Fruit fly (Drosophila melanogaster) whole organism, wandering third instar larva: ENCODE results near the gene CG14277.
A peak's percentile ranks its signal among the peaks of the same experiment; 100 is the strongest.

ENCODE experiments used
- Abd-B ChIP-seq: fragments of >200 bp; optimal IDR thresholded peaks from 2 replicates; lab custom pipeline; 2017; ENCODE audit warnings: missing biosample characterization, missing genetic modification characterization
- CG32264 ChIP-seq: fragments of 200-800 bp; sonication (Bioruptor generic); optimal IDR thresholded peaks from 2 replicates; lab custom pipeline; 2016; ENCODE audit warnings: missing biosample characterization, missing genetic modification characterization
- CG9705 ChIP-seq: fragments of 200-800 bp; sonication (Bioruptor generic); optimal IDR thresholded peaks from 2 replicates; lab custom pipeline; 2018; ENCODE audit warnings: missing biosample characterization, mild to moderate bottlenecking, missing genetic modification characterization
- CrebA ChIP-seq: fragments of 200-800 bp; sonication (Bioruptor generic); optimal IDR thresholded peaks from 2 replicates; lab custom pipeline; 2016; ENCODE audit warnings: missing biosample characterization, mild to moderate bottlenecking, missing genetic modification characterization, borderline replicate concordance
- Dfd ChIP-seq: fragments of >200 bp; optimal IDR thresholded peaks from 2 replicates; lab custom pipeline; 2017; ENCODE audit warnings: missing biosample characterization, missing genetic modification characterization
- Dif ChIP-seq: fragments of 200-275, 200-300 bp; sonication (Bioruptor generic); optimal IDR thresholded peaks from 2 replicates; lab custom pipeline; 2018; ENCODE audit warnings: missing biosample characterization, missing genetic modification characterization; ENCODE audit not compliant: partially characterized antibody
- GATAd ChIP-seq: sonication (Bioruptor generic); optimal IDR thresholded peaks from 2 replicates; lab custom pipeline; 2016; ENCODE audit warnings: missing biosample characterization, missing genetic modification characterization
- HLH106 ChIP-seq: fragments of 200-800 bp; optimal IDR thresholded peaks from 3 replicates; lab custom pipeline; 2019; ENCODE audit warnings: missing biosample characterization, mild to moderate bottlenecking, missing genetic modification characterization, moderate library complexity
- Hnf4 ChIP-seq: fragments of 200-800 bp; sonication (Bioruptor generic); optimal IDR thresholded peaks from 2 replicates; lab custom pipeline; 2016; ENCODE audit warnings: missing biosample characterization, mild to moderate bottlenecking, missing genetic modification characterization
- Hr78 ChIP-seq: fragments of >200 bp; optimal IDR thresholded peaks from 2 replicates; lab custom pipeline; 2017; ENCODE audit warnings: missing biosample characterization, missing genetic modification characterization
- Hr83 ChIP-seq: fragments of 200-300 bp; sonication (Bioruptor generic); optimal IDR thresholded peaks from 2 replicates; lab custom pipeline; 2016; ENCODE audit warnings: missing biosample characterization, mild to moderate bottlenecking, missing genetic modification characterization, moderate library complexity; ENCODE audit not compliant: poor library complexity, severe bottlenecking
- Jra ChIP-seq: sonication (Bioruptor generic); optimal IDR thresholded peaks from 2 replicates; lab custom pipeline; 2016; ENCODE audit warnings: missing biosample characterization, missing genetic modification characterization
- Mio ChIP-seq: sonication (Bioruptor generic); optimal IDR thresholded peaks from 2 replicates; lab custom pipeline; 2016; ENCODE audit warnings: missing biosample characterization, missing genetic modification characterization
- Myc ChIP-seq: fragments of >200 bp; optimal IDR thresholded peaks from 2 replicates; lab custom pipeline; 2017
- N ChIP-seq: fragments of >200 bp; optimal IDR thresholded peaks from 2 replicates; lab custom pipeline; 2018; ENCODE audit warnings: missing biosample characterization, missing external identifiers, missing genetic modification characterization
- OdsH ChIP-seq: fragments of 200-800 bp; sonication (Bioruptor generic); optimal IDR thresholded peaks from 2 replicates; lab custom pipeline; 2016; ENCODE audit warnings: missing biosample characterization, mild to moderate bottlenecking, missing genetic modification characterization
- Rel ChIP-seq, 2 experiments: fragments of 200-800 bp; sonication (Bioruptor generic) in 1 of 2; optimal IDR thresholded peaks; 2 replicates in 1 of 2; 3 replicates in 1 of 2; lab custom pipeline; 2016 to 2019; ENCODE audit warnings: mild to moderate bottlenecking in 2 of 2, missing biosample characterization in 2 of 2, missing genetic modification characterization in 2 of 2, moderate library complexity in 1 of 2
- Sp1 ChIP-seq: fragments of 200-800 bp; sonication (Bioruptor generic); optimal IDR thresholded peaks from 3 replicates; lab custom pipeline; 2019; ENCODE audit warnings: missing biosample characterization, mild to moderate bottlenecking, missing genetic modification characterization, moderate library complexity
- Vsx2 ChIP-seq: fragments of 200-300, 225-300 bp; sonication (Bioruptor generic); optimal IDR thresholded peaks from 2 replicates; lab custom pipeline; 2018; ENCODE audit warnings: missing biosample characterization, missing genetic modification characterization; ENCODE audit not compliant: partially characterized antibody
- br ChIP-seq: fragments of 200-800 bp; sonication (Bioruptor generic); optimal IDR thresholded peaks from 2 replicates; lab custom pipeline; 2016; ENCODE audit warnings: missing biosample characterization, missing genetic modification characterization
- brk ChIP-seq: fragments of 200-800 bp; sonication (Bioruptor generic); optimal IDR thresholded peaks from 2 replicates; lab custom pipeline; 2016; ENCODE audit warnings: missing biosample characterization, mild to moderate bottlenecking, missing genetic modification characterization
- dl ChIP-seq, 2 experiments: fragments of 175-275, 200-275 bp in 1 of 2; fragments of 200-275 bp in 1 of 2; sonication (Bioruptor generic); optimal IDR thresholded peaks; lab custom pipeline; 2018; ENCODE audit warnings: mild to moderate bottlenecking in 2 of 2, missing biosample characterization in 2 of 2, missing genetic modification characterization in 2 of 2, moderate library complexity in 2 of 2; ENCODE audit not compliant: partially characterized antibody in 2 of 2, insufficient read depth in 1 of 2
- dmrt93B ChIP-seq: fragments of 200-800 bp; sonication (Bioruptor generic); optimal IDR thresholded peaks from 2 replicates; lab custom pipeline; 2018; ENCODE audit warnings: missing biosample characterization, mild to moderate bottlenecking, missing genetic modification characterization
- dsf ChIP-seq: sonication (Bioruptor generic); optimal IDR thresholded peaks from 2 replicates; lab custom pipeline; 2016; ENCODE audit warnings: missing biosample characterization, missing genetic modification characterization, borderline replicate concordance
- ey ChIP-seq: fragments of 200-800 bp; sonication (Bioruptor generic); optimal IDR thresholded peaks from 2 replicates; lab custom pipeline; 2016; ENCODE audit warnings: missing biosample characterization, missing genetic modification characterization
- foxo ChIP-seq, 2 experiments: fragments of 200-800 bp; sonication (Bioruptor generic); optimal IDR thresholded peaks; 2 replicates in 1 of 2; 3 replicates in 1 of 2; lab custom pipeline; 2016 to 2017; ENCODE audit warnings: missing biosample characterization in 2 of 2, missing genetic modification characterization in 2 of 2
- fru ChIP-seq: fragments of 200-800 bp; sonication (Bioruptor generic); optimal IDR thresholded peaks from 3 replicates; lab custom pipeline; 2016; ENCODE audit warnings: missing biosample characterization, mild to moderate bottlenecking, missing genetic modification characterization
- h ChIP-seq: fragments of 200-800 bp; sonication (Bioruptor generic); optimal IDR thresholded peaks from 3 replicates; lab custom pipeline; 2016; ENCODE audit warnings: missing biosample characterization, mild to moderate bottlenecking, missing genetic modification characterization
- jim ChIP-seq: fragments of 175-275, 200-325 bp; sonication (Bioruptor generic); optimal IDR thresholded peaks from 2 replicates; lab custom pipeline; 2016; ENCODE audit warnings: missing biosample characterization, mild to moderate bottlenecking, missing genetic modification characterization
- lola ChIP-seq: fragments of >200 bp; optimal IDR thresholded peaks from 2 replicates; lab custom pipeline; 2017; ENCODE audit warnings: missing biosample characterization, missing genetic modification characterization
- pan ChIP-seq: fragments of >200 bp; optimal IDR thresholded peaks from 2 replicates; lab custom pipeline; 2017
- psq ChIP-seq: fragments of 200-800 bp; sonication (Bioruptor generic); optimal IDR thresholded peaks from 3 replicates; lab custom pipeline; 2017; ENCODE audit warnings: missing biosample characterization, mild to moderate bottlenecking, missing genetic modification characterization, moderate library complexity
- rgr ChIP-seq: fragments of 200-800 bp; sonication (Bioruptor generic); optimal IDR thresholded peaks from 3 replicates; lab custom pipeline; 2016; ENCODE audit warnings: missing biosample characterization, mild to moderate bottlenecking, missing genetic modification characterization
- sage ChIP-seq: fragments of 200-800 bp; sonication (Bioruptor generic); optimal IDR thresholded peaks from 2 replicates; lab custom pipeline; 2016; ENCODE audit warnings: missing biosample characterization, mild to moderate bottlenecking, missing genetic modification characterization
- sv ChIP-seq: fragments of 200-800 bp; sonication (Bioruptor generic); optimal IDR thresholded peaks from 3 replicates; lab custom pipeline; 2016; ENCODE audit warnings: missing biosample characterization, missing genetic modification characterization
- tai ChIP-seq: sonication (Bioruptor generic); optimal IDR thresholded peaks from 2 replicates; lab custom pipeline; 2016; ENCODE audit warnings: missing biosample characterization, missing genetic modification characterization
- usp ChIP-seq: fragments of >200 bp; optimal IDR thresholded peaks from 2 replicates; lab custom pipeline; 2017; ENCODE audit warnings: missing biosample characterization, missing genetic modification characterization
- woc ChIP-seq: sonication (Bioruptor generic); optimal IDR thresholded peaks from 2 replicates; lab custom pipeline; 2016; ENCODE audit warnings: missing biosample characterization, mild to moderate bottlenecking, missing genetic modification characterization

Gene CG14277

DNA sequence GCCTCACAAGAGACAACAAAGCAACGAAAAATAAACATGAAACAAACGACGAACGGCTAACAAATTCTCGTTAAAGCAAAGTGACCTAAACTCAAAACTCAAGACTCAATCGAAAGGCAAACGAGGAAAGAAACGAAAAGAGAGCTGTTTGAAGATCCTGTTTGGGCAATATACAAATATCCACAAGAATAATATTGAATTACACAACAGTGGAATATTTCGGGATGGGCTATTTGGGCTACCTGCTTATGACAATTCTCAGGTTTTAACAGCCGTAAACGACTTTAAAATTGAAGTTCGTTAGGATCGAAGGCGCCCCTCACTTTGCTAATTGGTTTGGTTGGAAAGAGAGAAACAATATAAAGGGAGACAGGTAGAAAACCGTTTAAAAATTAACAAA lies 34.0 kb downstream of the CG14277 start:
- TF ChIP-seq Rel (GFP tag; optimal IDR thresholded peaks at IDR 0.05; lab: Kevin White, UChicago) = no peak
- no peak for TF ChIP-seq Rel (tag; optimal IDR thresholded peaks at IDR 0.05; lab: Kevin White, UChicago)
- no peak for TF ChIP-seq dsf (GFP tag; lab: Kevin White, UChicago)
- no peak for TF ChIP-seq Dif
- TF ChIP-seq fru (GFP tag; lab: Kevin White, UChicago) = no peak
- no peak for TF ChIP-seq rgr (GFP tag; lab: Kevin White, UChicago)
- TF ChIP-seq tai (GFP tag; lab: Kevin White, UChicago) = no peak
- no peak for TF ChIP-seq dl (GFP tag; optimal IDR thresholded peaks at IDR 0.05; lab: Kevin White, UChicago; ENCODE audit: insufficient read depth in 1 of 2, partially characterized antibody in 2 of 2)
- no peak for TF ChIP-seq Dfd (GFP tag; lab: Kevin White, UChicago)
- TF ChIP-seq dmrt93B (GFP tag; lab: Kevin White, UChicago) = no peak
- no peak for TF ChIP-seq Hr83 (GFP tag; lab: Kevin White, UChicago)
- no peak for TF ChIP-seq CrebA
- TF ChIP-seq Hr78 (GFP tag; lab: Kevin White, UChicago) = no peak
- no peak for TF ChIP-seq brk (GFP tag; lab: Kevin White, UChicago)
- TF ChIP-seq ey (GFP tag; lab: Kevin White, UChicago) = no peak
- TF ChIP-seq lola (GFP tag; lab: Kevin White, UChicago) = no peak
- no peak for TF ChIP-seq Vsx2 (GFP tag; lab: Kevin White, UChicago)
- TF ChIP-seq Abd-B (GFP tag; lab: Kevin White, UChicago) = no peak
- TF ChIP-seq, all 38 proteins: peak for 0

DNA sequence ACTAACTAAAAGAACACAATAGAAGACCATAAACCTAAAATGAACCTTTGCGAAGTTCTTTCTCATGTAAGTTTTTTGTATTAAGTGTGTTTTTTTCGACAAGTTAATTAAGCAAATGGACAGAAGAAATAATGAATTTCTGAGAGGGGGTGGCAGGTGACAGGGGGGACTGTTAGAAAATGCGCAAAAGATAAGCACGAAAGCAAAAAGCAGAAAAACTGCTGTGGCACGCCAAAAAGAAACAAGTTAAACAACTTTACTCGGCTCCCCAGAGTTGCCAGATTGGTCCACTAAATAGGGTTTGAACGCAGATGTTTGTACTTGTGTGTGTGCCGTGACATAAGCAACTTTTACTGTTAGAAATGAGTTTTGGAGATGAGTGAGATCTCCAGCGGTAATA lies 34.6 kb downstream of the CG14277 start:
- no peak for TF ChIP-seq Hr83 (GFP tag; lab: Kevin White, UChicago)
- no peak for TF ChIP-seq foxo (GFP tag; optimal IDR thresholded peaks at IDR 0.05; lab: Kevin White, UChicago)
- TF ChIP-seq woc (GFP tag; lab: Kevin White, UChicago) = no peak
- TF ChIP-seq dmrt93B (GFP tag; lab: Kevin White, UChicago) = no peak
- no peak for TF ChIP-seq tai (GFP tag; lab: Kevin White, UChicago)
- no peak for TF ChIP-seq usp
- TF ChIP-seq br (GFP tag; lab: Kevin White, UChicago) = no peak
- no peak for TF ChIP-seq Dif
- TF ChIP-seq, all 38 proteins: peak for 0

DNA sequence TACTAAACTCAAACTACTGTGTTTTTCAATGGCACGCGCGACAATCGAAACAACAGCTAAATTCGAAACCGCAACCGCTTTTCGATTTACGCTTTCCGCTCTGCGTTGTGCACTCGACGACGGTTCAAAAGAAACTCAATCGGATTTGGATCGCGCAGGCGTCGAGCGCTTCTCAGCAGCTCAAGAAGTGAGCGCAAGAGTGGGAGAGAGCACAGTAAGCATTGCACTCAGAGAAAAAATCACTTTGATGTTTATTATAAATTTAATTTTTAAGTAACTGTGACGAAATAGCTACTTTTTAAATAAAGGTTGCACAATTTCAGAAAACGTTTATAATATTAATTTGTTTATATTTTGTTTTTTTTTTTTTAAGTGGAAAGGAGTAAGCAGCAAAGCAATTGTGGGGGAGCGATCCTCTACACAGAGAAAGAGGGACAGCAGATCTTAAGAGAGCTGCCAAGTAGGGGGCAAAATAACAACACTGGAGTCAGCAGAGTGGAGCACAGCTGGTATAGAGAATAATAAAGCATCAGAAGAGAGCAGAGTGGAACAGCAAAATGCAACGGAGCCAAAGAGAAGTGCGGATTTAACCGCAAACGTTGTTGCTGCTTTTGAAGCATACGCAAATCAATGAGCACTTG lies 35.4 kb downstream of the CG14277 start:
- peak; percentile 86 for TF ChIP-seq CG32264 (GFP tag; lab: Kevin White, UChicago)
- TF ChIP-seq Hr78 (GFP tag; lab: Kevin White, UChicago) = no peak
- peak; percentile 98 for TF ChIP-seq Rel (GFP tag; optimal IDR thresholded peaks at IDR 0.05; lab: Kevin White, UChicago)
- TF ChIP-seq Rel (tag; optimal IDR thresholded peaks at IDR 0.05; lab: Kevin White, UChicago) = peak; percentile 79
- peak; percentile 99 for TF ChIP-seq h (GFP tag; lab: Kevin White, UChicago)
- TF ChIP-seq foxo (GFP tag; optimal IDR thresholded peaks at IDR 0.05; lab: Kevin White, UChicago) = peak; percentile 50 to 99
- TF ChIP-seq psq (GFP tag; lab: Kevin White, UChicago) = peak; percentile 98
- TF ChIP-seq CG9705 = peak; percentile 94
- peak; percentile 94 for TF ChIP-seq CrebA
- peak; percentile 98 for TF ChIP-seq Hnf4 (GFP tag; lab: Kevin White, UChicago)
- no peak for TF ChIP-seq jim
- TF ChIP-seq Hr83 (GFP tag; lab: Kevin White, UChicago) = peak; percentile 0
- no peak for TF ChIP-seq Myc (lab: Kevin White, UChicago)
- peak; percentile 96 for TF ChIP-seq HLH106 (tag; lab: Kevin White, UChicago)
- TF ChIP-seq brk (GFP tag; lab: Kevin White, UChicago) = peak; percentile 99
- TF ChIP-seq Dfd (GFP tag; lab: Kevin White, UChicago) = peak; percentile 27
- TF ChIP-seq Vsx2 (GFP tag; lab: Kevin White, UChicago) = peak; percentile 7
- TF ChIP-seq N (GFP tag; lab: Kevin White, UChicago) = no peak
- TF ChIP-seq usp = no peak
- peak; percentile 92 for TF ChIP-seq dsf (GFP tag; lab: Kevin White, UChicago)
- peak; percentile 97 for TF ChIP-seq sv
- TF ChIP-seq fru (GFP tag; lab: Kevin White, UChicago) = peak; percentile 98
- TF ChIP-seq dmrt93B (GFP tag; lab: Kevin White, UChicago) = peak; percentile 94
- TF ChIP-seq GATAd (GFP tag; lab: Kevin White, UChicago) = peak; percentile 33
- peak; percentile 93 for TF ChIP-seq tai (GFP tag; lab: Kevin White, UChicago)
- peak; percentile 78 for TF ChIP-seq Dif
- peak; percentile 37 to 64 for TF ChIP-seq dl (GFP tag; optimal IDR thresholded peaks at IDR 0.05; lab: Kevin White, UChicago; ENCODE audit: insufficient read depth in 1 of 2, partially characterized antibody in 2 of 2)
- TF ChIP-seq br (GFP tag; lab: Kevin White, UChicago) = peak; percentile 98
- TF ChIP-seq Mio (GFP tag; lab: Kevin White, UChicago) = peak; percentile 73
- no peak for TF ChIP-seq lola (GFP tag; lab: Kevin White, UChicago)
- peak; percentile 99 for TF ChIP-seq Sp1
- peak; percentile 97 for TF ChIP-seq ey (GFP tag; lab: Kevin White, UChicago)
- peak; percentile 98 for TF ChIP-seq sage
- TF ChIP-seq woc (GFP tag; lab: Kevin White, UChicago) = peak; percentile 95
- no peak for TF ChIP-seq Abd-B (GFP tag; lab: Kevin White, UChicago)
- TF ChIP-seq pan (lab: Kevin White, UChicago) = no peak
- TF ChIP-seq rgr (GFP tag; lab: Kevin White, UChicago) = peak; percentile 99
- TF ChIP-seq OdsH (GFP tag; lab: Kevin White, UChicago) = peak; percentile 99
- TF ChIP-seq Jra = peak; percentile 96
- TF ChIP-seq, all 38 proteins: peak for 30
